Fruit fly (Drosophila melanogaster) whole organism, embryonic: ENCODE data around the gene CG10019.

Source experiments
- CG10654 ChIP-seq: fragments of 200-800 bp; sonication (Bioruptor generic); optimal IDR thresholded peaks from 2 replicates; lab custom pipeline; 2016; ENCODE audit warnings: missing biosample characterization, missing genetic modification characterization
- CG11247 ChIP-seq: fragments of 200-800 bp; sonication (Bioruptor generic); IDR thresholded peaks from 2 replicates; pipeline ENCODE4 v1.3.6; 2022; ENCODE audit warnings: missing biosample characterization, missing genetic modification characterization
- CG18262 ChIP-seq: fragments of 200-800 bp; optimal IDR thresholded peaks from 3 replicates; lab custom pipeline; 2019; ENCODE audit warnings: missing biosample characterization, mild to moderate bottlenecking, missing genetic modification characterization, moderate library complexity
- CG3065 ChIP-seq: fragments of 200-800 bp; sonication (Bioruptor generic); optimal IDR thresholded peaks from 2 replicates; lab custom pipeline; 2016; ENCODE audit warnings: missing biosample characterization, missing genetic modification characterization
- CG7963 ChIP-seq: fragments of 200-800 bp; sonication (Bioruptor generic); IDR thresholded peaks from 3 replicates; pipeline ENCODE4 v1.3.6; 2022; ENCODE audit warnings: missing biosample characterization, missing genetic modification characterization; ENCODE audit not compliant: partially characterized antibody
- D19B ChIP-seq: fragments of 200-800 bp; sonication (Bioruptor generic); optimal IDR thresholded peaks from 2 replicates; lab custom pipeline; 2017; ENCODE audit warnings: missing biosample characterization, mild to moderate bottlenecking, missing genetic modification characterization
- Ets97D ChIP-seq: fragments of 200-800 bp; sonication (Bioruptor generic); optimal IDR thresholded peaks from 3 replicates; lab custom pipeline; 2016; ENCODE audit warnings: missing biosample characterization, missing genetic modification characterization
- Fer2 ChIP-seq: fragments of 200-800 bp; sonication (Bioruptor generic); optimal IDR thresholded peaks from 2 replicates; lab custom pipeline; 2018; ENCODE audit warnings: missing biosample characterization, mild to moderate bottlenecking, missing genetic modification characterization, moderate library complexity
- chinmo ChIP-seq: fragments of 200-800 bp; sonication (Bioruptor generic); IDR thresholded peaks from 4 replicates; pipeline ENCODE4 v1.3.6; 2022; ENCODE audit warnings: missing biosample characterization, missing genetic modification characterization; ENCODE audit not compliant: partially characterized antibody
- exex ChIP-seq: fragments of 200-800 bp; sonication (Bioruptor generic); optimal IDR thresholded peaks from 4 replicates; lab custom pipeline; 2018; ENCODE audit warnings: missing biosample characterization, mild to moderate bottlenecking, missing genetic modification characterization, moderate library complexity
- ftz-f1 ChIP-seq: fragments of 200-800 bp; sonication (Bioruptor generic); optimal IDR thresholded peaks from 2 replicates; lab custom pipeline; 2016; ENCODE audit warnings: missing biosample characterization, missing genetic modification characterization
- jing ChIP-seq: fragments of 200-800 bp; sonication (Bioruptor generic); optimal IDR thresholded peaks from 2 replicates; lab custom pipeline; 2018; ENCODE audit warnings: missing biosample characterization, mild to moderate bottlenecking, missing genetic modification characterization
- stc ChIP-seq: fragments of 200-800 bp; sonication (Bioruptor generic); IDR thresholded peaks from 2 replicates; pipeline ENCODE4 v1.3.6; 2022; ENCODE audit warnings: missing biosample characterization, missing genetic modification characterization
- vnd ChIP-seq: fragments of 200-800 bp; sonication (Bioruptor generic); IDR thresholded peaks from 3 replicates; pipeline ENCODE4 v1.3.6; 2022; ENCODE audit warnings: missing biosample characterization, missing genetic modification characterization; ENCODE audit not compliant: partially characterized antibody

- TF ChIP-seq CG3065 (GFP tag; lab: Kevin White, UChicago) (no peak), vnd (no peak), CG7963 (GFP tag; lab: Robert Waterston, UW) (no peak), CG10654 (no peak), chinmo (GFP tag; lab: Robert Waterston, UW) (no peak), ftz-f1 (GFP tag; lab: Kevin White, UChicago) (no peak), D19B (GFP tag; lab: Kevin White, UChicago) (no peak), exex (no peak), Ets97D (GFP tag; lab: Kevin White, UChicago) (no peak), stc (GFP tag; lab: Robert Waterston, UW) (no peak), CG18262 (no peak), Fer2 (tag; lab: Kevin White, UChicago) (no peak), CG11247 (no peak), jing (GFP tag; lab: Kevin White, UChicago) (no peak)
Observed at dm6 chr2L:3772068-3772428, 41.8 kb downstream of the CG10019 start.
